Fruit fly (Drosophila melanogaster) whole organism, wandering third instar larva: Measurements from ENCODE around the gene Naxd.

Source experiments
- Abd-B ChIP-seq: fragments of >200 bp; optimal IDR thresholded peaks from 2 replicates; lab custom pipeline; 2017; ENCODE audit warnings: missing biosample characterization, missing genetic modification characterization
- Hr78 ChIP-seq: fragments of >200 bp; optimal IDR thresholded peaks from 2 replicates; lab custom pipeline; 2017; ENCODE audit warnings: missing biosample characterization, missing genetic modification characterization
- Hr83 ChIP-seq: fragments of 200-300 bp; sonication (Bioruptor generic); optimal IDR thresholded peaks from 2 replicates; lab custom pipeline; 2016; ENCODE audit warnings: missing biosample characterization, mild to moderate bottlenecking, missing genetic modification characterization, moderate library complexity; ENCODE audit not compliant: poor library complexity, severe bottlenecking
- Jra ChIP-seq: sonication (Bioruptor generic); optimal IDR thresholded peaks from 2 replicates; lab custom pipeline; 2016; ENCODE audit warnings: missing biosample characterization, missing genetic modification characterization
- Myc ChIP-seq: fragments of >200 bp; optimal IDR thresholded peaks from 2 replicates; lab custom pipeline; 2017
- Rel ChIP-seq, 2 experiments: fragments of 200-800 bp; sonication (Bioruptor generic) in 1 of 2; optimal IDR thresholded peaks; 2 replicates in 1 of 2; 3 replicates in 1 of 2; lab custom pipeline; 2016 to 2019; ENCODE audit warnings: mild to moderate bottlenecking in 2 of 2, missing biosample characterization in 2 of 2, missing genetic modification characterization in 2 of 2, moderate library complexity in 1 of 2
- Sp1 ChIP-seq: fragments of 200-800 bp; sonication (Bioruptor generic); optimal IDR thresholded peaks from 3 replicates; lab custom pipeline; 2019; ENCODE audit warnings: missing biosample characterization, mild to moderate bottlenecking, missing genetic modification characterization, moderate library complexity
- Vsx2 ChIP-seq: fragments of 200-300, 225-300 bp; sonication (Bioruptor generic); optimal IDR thresholded peaks from 2 replicates; lab custom pipeline; 2018; ENCODE audit warnings: missing biosample characterization, missing genetic modification characterization; ENCODE audit not compliant: partially characterized antibody
- foxo ChIP-seq, 2 experiments: fragments of 200-800 bp; sonication (Bioruptor generic); optimal IDR thresholded peaks; 2 replicates in 1 of 2; 3 replicates in 1 of 2; lab custom pipeline; 2016 to 2017; ENCODE audit warnings: missing biosample characterization in 2 of 2, missing genetic modification characterization in 2 of 2
- fru ChIP-seq: fragments of 200-800 bp; sonication (Bioruptor generic); optimal IDR thresholded peaks from 3 replicates; lab custom pipeline; 2016; ENCODE audit warnings: missing biosample characterization, mild to moderate bottlenecking, missing genetic modification characterization
- jim ChIP-seq: fragments of 175-275, 200-325 bp; sonication (Bioruptor generic); optimal IDR thresholded peaks from 2 replicates; lab custom pipeline; 2016; ENCODE audit warnings: missing biosample characterization, mild to moderate bottlenecking, missing genetic modification characterization
- lola ChIP-seq: fragments of >200 bp; optimal IDR thresholded peaks from 2 replicates; lab custom pipeline; 2017; ENCODE audit warnings: missing biosample characterization, missing genetic modification characterization
- rgr ChIP-seq: fragments of 200-800 bp; sonication (Bioruptor generic); optimal IDR thresholded peaks from 3 replicates; lab custom pipeline; 2016; ENCODE audit warnings: missing biosample characterization, mild to moderate bottlenecking, missing genetic modification characterization
- usp ChIP-seq: fragments of >200 bp; optimal IDR thresholded peaks from 2 replicates; lab custom pipeline; 2017; ENCODE audit warnings: missing biosample characterization, missing genetic modification characterization
- woc ChIP-seq: sonication (Bioruptor generic); optimal IDR thresholded peaks from 2 replicates; lab custom pipeline; 2016; ENCODE audit warnings: missing biosample characterization, mild to moderate bottlenecking, missing genetic modification characterization

Naxd gene

dm6 chr3L:19048257-19048656, 49.3 kb downstream of the Naxd start:
- no peak for TF ChIP-seq foxo (GFP tag; optimal IDR thresholded peaks at IDR 0.05; lab: Kevin White, UChicago)
- no peak for TF ChIP-seq Sp1 (GFP tag; lab: Kevin White, UChicago)
- TF ChIP-seq rgr: no peak
- TF ChIP-seq jim (GFP tag; lab: Kevin White, UChicago): no peak
- no peak for TF ChIP-seq Rel (GFP tag; optimal IDR thresholded peaks at IDR 0.05; lab: Kevin White, UChicago)
- no peak for TF ChIP-seq Rel (tag; optimal IDR thresholded peaks at IDR 0.05; lab: Kevin White, UChicago)
- no peak for TF ChIP-seq Myc
- TF ChIP-seq Vsx2 (GFP tag; lab: Kevin White, UChicago): no peak
- TF ChIP-seq Abd-B (GFP tag; lab: Kevin White, UChicago): no peak
- TF ChIP-seq Hr83: no peak
- no peak for TF ChIP-seq fru (GFP tag; lab: Kevin White, UChicago)
- TF ChIP-seq lola (GFP tag; lab: Kevin White, UChicago): no peak
- no peak for TF ChIP-seq Hr78 (GFP tag; lab: Kevin White, UChicago)
- TF ChIP-seq Jra (GFP tag; lab: Kevin White, UChicago): no peak
- no peak for TF ChIP-seq usp
- TF ChIP-seq woc: no peak
